Fruit fly (Drosophila melanogaster): ENCODE data around the gene CG6769.

CG6769 gene

dm6 chrX:17857809-17858208 is 3.0 kb upstream of the CG6769 start:
- no peak for TF ChIP-seq Dll (optimal IDR thresholded peaks at IDR 0.05)
- TF ChIP-seq CG8478 (optimal IDR thresholded peaks at IDR 0.05) = no peak
- no peak for TF ChIP-seq psq (optimal IDR thresholded peaks at IDR 0.05)
- no peak for TF ChIP-seq pan (optimal IDR thresholded peaks at IDR 0.05)
- TF ChIP-seq EcR (GFP tag; optimal IDR thresholded peaks at IDR 0.05) = no peak

- TF ChIP-seq CG8478 (optimal IDR thresholded peaks at IDR 0.05) (no peak), EcR (GFP tag; optimal IDR thresholded peaks at IDR 0.05) (no peak), psq (optimal IDR thresholded peaks at IDR 0.05) (no peak), pan (optimal IDR thresholded peaks at IDR 0.05) (no peak), usp (GFP tag; optimal IDR thresholded peaks at IDR 0.05) (no peak), Dll (optimal IDR thresholded peaks at IDR 0.05) (no peak)
These were observed 4.3 kb downstream of the CG6769 start for dm6 chrX:17865103-17865502.

dm6 chrX:17870614-17871394 is 10.0 kb downstream of the CG6769 start:
- TF ChIP-seq usp (GFP tag; optimal IDR thresholded peaks at IDR 0.05) (no peak), psq (optimal IDR thresholded peaks at IDR 0.05) (no peak), Dll (optimal IDR thresholded peaks at IDR 0.05) (no peak), CG8478 (optimal IDR thresholded peaks at IDR 0.05) (no peak), pan (optimal IDR thresholded peaks at IDR 0.05) (no peak), EcR (GFP tag; optimal IDR thresholded peaks at IDR 0.05) (no peak)

dm6 chrX:17872310-17872709 is 11.5 kb downstream of the CG6769 start:
- TF ChIP-seq Dll (optimal IDR thresholded peaks at IDR 0.05) = no peak
- TF ChIP-seq psq (optimal IDR thresholded peaks at IDR 0.05) = no peak
- TF ChIP-seq usp (GFP tag; optimal IDR thresholded peaks at IDR 0.05) = no peak
- TF ChIP-seq EcR (GFP tag; optimal IDR thresholded peaks at IDR 0.05) = no peak
- no peak for TF ChIP-seq CG8478 (optimal IDR thresholded peaks at IDR 0.05)
- no peak for TF ChIP-seq pan (optimal IDR thresholded peaks at IDR 0.05)

DNA sequence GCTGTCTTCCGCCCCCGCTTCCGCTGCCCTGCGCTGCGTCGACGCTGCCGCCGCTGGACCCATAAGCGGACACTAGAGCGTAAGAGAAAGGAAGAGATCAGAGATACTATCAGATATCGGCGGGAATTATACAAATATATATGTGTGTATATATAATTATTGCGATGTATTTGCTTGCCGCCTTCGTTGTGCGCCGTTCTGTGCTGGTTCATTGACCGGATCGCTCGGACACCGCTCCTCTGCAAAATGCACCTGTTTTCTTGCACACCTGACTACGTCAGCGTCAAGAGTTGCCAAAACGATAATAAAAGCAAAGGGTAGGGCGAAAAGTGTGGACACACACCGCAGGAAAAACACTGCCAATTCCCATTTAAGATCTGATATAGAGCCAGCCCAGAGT is 12.5 kb downstream of the CG6769 start:
- no peak for TF ChIP-seq psq (optimal IDR thresholded peaks at IDR 0.05)
- peak in 1 of 2 experiments; percentile 55 for TF ChIP-seq EcR (GFP tag; optimal IDR thresholded peaks at IDR 0.05)

- TF ChIP-seq CG8478 (optimal IDR thresholded peaks at IDR 0.05) (no peak), pan (optimal IDR thresholded peaks at IDR 0.05) (peak; percentile 54)
These were observed 14.3 kb downstream of the CG6769 start for dm6 chrX:17875014-17875589.

DNA sequence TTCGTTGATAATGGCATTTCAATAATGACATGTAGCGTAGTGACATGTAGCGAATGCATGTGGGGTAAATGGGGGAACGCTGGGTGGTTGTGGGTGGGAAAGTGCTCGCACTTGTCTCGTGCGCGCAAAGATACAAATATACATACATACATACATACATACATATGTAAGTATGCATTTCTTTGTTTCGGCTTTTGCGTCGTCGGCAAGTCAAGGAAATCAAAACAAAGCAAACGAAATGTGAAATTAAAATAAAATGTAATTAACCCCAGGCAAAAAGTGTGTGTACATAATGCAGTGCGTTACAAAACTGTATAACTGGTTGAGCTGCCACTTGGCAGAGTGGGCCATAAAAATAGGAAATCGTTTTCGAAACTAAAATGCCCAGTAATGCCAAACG is 14.9 kb downstream of the CG6769 start:
- TF ChIP-seq psq (optimal IDR thresholded peaks at IDR 0.05) (no peak), CG8478 (optimal IDR thresholded peaks at IDR 0.05) (no peak), EcR (GFP tag; optimal IDR thresholded peaks at IDR 0.05) (no peak), pan (optimal IDR thresholded peaks at IDR 0.05) (no peak), Dll (optimal IDR thresholded peaks at IDR 0.05) (no peak), usp (GFP tag; optimal IDR thresholded peaks at IDR 0.05) (no peak)

DNA sequence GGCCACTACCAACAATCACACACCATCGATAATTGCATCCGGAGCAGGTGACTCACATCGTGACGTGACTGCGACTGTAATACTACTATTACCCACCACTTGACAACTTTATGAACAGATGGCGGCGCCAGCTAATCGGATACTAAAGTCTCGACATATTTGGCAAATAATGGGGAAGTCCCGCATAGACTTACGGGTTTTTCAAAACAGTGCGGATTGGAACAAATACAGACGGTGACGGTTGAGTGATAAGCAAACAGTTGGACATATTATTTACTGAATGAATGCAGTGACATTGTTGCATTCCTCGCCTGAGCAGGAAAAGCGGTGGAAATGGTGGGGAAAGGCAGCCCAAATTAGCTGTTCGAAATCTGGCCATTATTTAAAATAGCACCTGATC is 15.7 kb downstream of the CG6769 start:
- TF ChIP-seq usp (GFP tag; optimal IDR thresholded peaks at IDR 0.05) (no peak), CG8478 (optimal IDR thresholded peaks at IDR 0.05) (no peak), Dll (optimal IDR thresholded peaks at IDR 0.05) (no peak), EcR (GFP tag; optimal IDR thresholded peaks at IDR 0.05) (no peak), pan (optimal IDR thresholded peaks at IDR 0.05) (no peak), psq (optimal IDR thresholded peaks at IDR 0.05) (no peak)

dm6 chrX:17877974-17878373 is 17.2 kb downstream of the CG6769 start:
- TF ChIP-seq CG8478 (optimal IDR thresholded peaks at IDR 0.05) = no peak
- TF ChIP-seq usp (GFP tag; optimal IDR thresholded peaks at IDR 0.05) = no peak
- TF ChIP-seq Dll (optimal IDR thresholded peaks at IDR 0.05) = no peak
- no peak for TF ChIP-seq psq (optimal IDR thresholded peaks at IDR 0.05)
- TF ChIP-seq EcR (GFP tag; optimal IDR thresholded peaks at IDR 0.05) = no peak

DNA sequence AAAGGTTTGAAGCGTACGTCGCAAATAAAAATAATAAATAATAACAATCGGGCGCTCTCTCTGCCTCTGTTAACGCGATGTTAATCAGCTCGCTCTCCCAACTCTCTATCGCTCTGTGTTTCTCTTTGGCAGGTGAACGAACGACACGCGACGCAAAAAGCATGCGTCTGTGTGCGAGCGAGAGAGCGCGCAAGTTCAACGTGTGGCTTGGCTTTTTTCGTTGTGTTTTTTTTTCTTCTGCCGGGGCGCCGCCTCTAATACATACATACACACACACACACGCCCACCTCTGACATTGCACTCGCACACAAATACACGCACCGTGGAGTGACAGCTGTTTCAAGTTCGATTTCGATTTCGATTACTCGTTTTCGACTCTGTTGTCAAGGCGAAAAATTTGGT is 17.8 kb downstream of the CG6769 start:
- TF ChIP-seq Dll (optimal IDR thresholded peaks at IDR 0.05) (peak; percentile 51), pan (optimal IDR thresholded peaks at IDR 0.05) (no peak), EcR (GFP tag; optimal IDR thresholded peaks at IDR 0.05) (peak; percentile 65 to 89)

DNA sequence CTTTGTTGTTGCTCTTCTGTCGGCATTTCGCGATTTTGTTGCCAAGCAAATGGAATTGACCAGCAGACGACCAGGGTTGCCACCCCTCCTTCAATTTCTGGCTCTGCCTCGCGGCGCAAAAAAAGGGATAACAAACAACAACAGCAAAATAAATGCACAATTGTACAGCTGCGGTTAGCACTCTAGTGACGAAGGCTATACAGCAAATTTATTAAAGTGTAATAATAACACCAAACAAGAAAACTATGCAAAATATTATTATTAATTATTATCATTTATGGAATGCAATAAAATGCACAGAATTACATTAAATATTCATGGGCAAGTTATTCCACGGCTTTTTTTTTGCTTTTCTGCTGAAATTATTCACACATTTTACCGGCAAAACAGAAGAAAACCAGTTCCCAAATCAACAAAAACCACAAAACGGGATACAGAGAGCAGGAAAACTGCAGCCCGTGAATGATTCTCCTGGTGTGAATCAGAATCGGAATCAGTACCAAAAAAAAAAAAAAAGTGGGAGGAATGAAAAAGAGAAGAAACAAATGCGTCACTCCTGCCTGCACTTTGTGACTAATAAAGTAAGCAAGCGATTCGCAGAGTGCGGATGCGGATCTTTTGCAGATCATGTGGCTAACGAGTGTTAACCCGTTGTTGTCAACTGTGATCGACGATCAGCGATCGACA is 18.6 kb downstream of the CG6769 start:
- no peak for TF ChIP-seq CG8478 (optimal IDR thresholded peaks at IDR 0.05)
- no peak for TF ChIP-seq pan (optimal IDR thresholded peaks at IDR 0.05)
- no peak for TF ChIP-seq EcR (GFP tag; optimal IDR thresholded peaks at IDR 0.05)
- TF ChIP-seq Dll (optimal IDR thresholded peaks at IDR 0.05) = no peak
- TF ChIP-seq usp (GFP tag; optimal IDR thresholded peaks at IDR 0.05) = no peak
- TF ChIP-seq psq (optimal IDR thresholded peaks at IDR 0.05) = no peak

- TF ChIP-seq pan (optimal IDR thresholded peaks at IDR 0.05) (no peak), EcR (GFP tag; optimal IDR thresholded peaks at IDR 0.05) (no peak), CG8478 (optimal IDR thresholded peaks at IDR 0.05) (no peak), psq (optimal IDR thresholded peaks at IDR 0.05) (no peak), usp (GFP tag; optimal IDR thresholded peaks at IDR 0.05) (no peak), Dll (optimal IDR thresholded peaks at IDR 0.05) (no peak)
These were observed 19.6 kb downstream of the CG6769 start for dm6 chrX:17880269-17880889.

All from whole organism.